Worm (Caenorhabditis elegans) whole organism, midembryonic: ENCODE results near the gene srbc-23.

ENCODE experiments used
- T22C8.4 ChIP-seq: fragments of 200-800 bp; sonication (Bioruptor generic); IDR thresholded peaks from 2 replicates; pipeline ENCODE4 v1.3.6; 2022; ENCODE audit warnings: missing genetic modification characterization, missing compliant biosample characterization
- cog-1 ChIP-seq: sonication (generic microtip); optimal IDR thresholded peaks from 2 replicates; lab custom pipeline; 2016; ENCODE audit warnings: missing genetic modification characterization, missing compliant biosample characterization
- klf-2 ChIP-seq: fragments of 200-800 bp; sonication (Bioruptor generic); conservative IDR thresholded peaks from 2 replicates; pipeline ENCODE4 v1.3.6; 2022; ENCODE audit warnings: missing genetic modification reagents, missing genetic modification characterization, missing compliant biosample characterization
- med-1 ChIP-seq: sonication (generic microtip); optimal IDR thresholded peaks from 2 replicates; lab custom pipeline; 2017; ENCODE audit warnings: missing genetic modification characterization, mild to moderate bottlenecking, missing compliant biosample characterization, antibody characterized with exemption, missing genetic modification reagents; ENCODE audit not compliant: insufficient read depth
- tab-1 ChIP-seq: fragments of 200-800 bp; sonication (Bioruptor generic); IDR thresholded peaks from 2 replicates; pipeline ENCODE4 v1.3.6; 2022; ENCODE audit warnings: missing genetic modification characterization, missing compliant biosample characterization
- ztf-23 ChIP-seq: fragments of 200-800 bp; sonication (Bioruptor generic); IDR thresholded peaks from 2 replicates; pipeline ENCODE4 v1.3.6; 2022; ENCODE audit warnings: missing genetic modification reagents, missing genetic modification characterization, missing compliant biosample characterization
- ztf-29 ChIP-seq: fragments of 200-800 bp; sonication (Bioruptor generic); IDR thresholded peaks from 2 replicates; pipeline ENCODE4 v1.3.6; 2022; ENCODE audit warnings: missing genetic modification reagents, missing genetic modification characterization, missing compliant biosample characterization

- TF ChIP-seq klf-2 (GFP tag; lab: Robert Waterston, UW) = no peak
- TF ChIP-seq T22C8.4 = no peak
- TF ChIP-seq cog-1 (tag; lab: Kevin White, UChicago) = no peak
- no peak for TF ChIP-seq tab-1
- TF ChIP-seq ztf-23 (GFP tag; lab: Robert Waterston, UW) = no peak
- TF ChIP-seq ztf-29 (GFP tag; lab: Robert Waterston, UW) = no peak
- no peak for TF ChIP-seq med-1 (GFP tag; lab: Kevin White, UChicago)
These were observed 44.1 kb upstream of the srbc-23 start, which contains the start of gene ckb-4 for ce11 chrV:2109295-2109694.
